Fruit fly (Drosophila melanogaster) Kc167 (cell line): ENCODE results near the gene Vps2.

ENCODE experiments used
- Myc ChIP-seq: fragments of >200 bp; optimal IDR thresholded peaks from 2 replicates; lab custom pipeline; 2017; ENCODE audit warnings: missing external identifiers
- Sin3A ChIP-seq: fragments of >200 bp; optimal IDR thresholded peaks from 2 replicates; lab custom pipeline; 2018; ENCODE audit warnings: missing external identifiers
- h ChIP-seq: fragments of >200 bp; optimal IDR thresholded peaks from 3 replicates; lab custom pipeline; 2018; ENCODE audit warnings: missing external identifiers
- insv ChIP-seq: fragments of >200 bp; optimal IDR thresholded peaks from 3 replicates; lab custom pipeline; 2018; ENCODE audit warnings: missing external identifiers
- psq ChIP-seq: fragments of >200 bp; optimal IDR thresholded peaks from 2 replicates; lab custom pipeline; 2017; ENCODE audit warnings: missing external identifiers
- ttk ChIP-seq: sonication (Bioruptor generic); optimal IDR thresholded peaks from 2 replicates; lab custom pipeline; 2017; ENCODE audit warnings: missing external identifiers

DNA sequence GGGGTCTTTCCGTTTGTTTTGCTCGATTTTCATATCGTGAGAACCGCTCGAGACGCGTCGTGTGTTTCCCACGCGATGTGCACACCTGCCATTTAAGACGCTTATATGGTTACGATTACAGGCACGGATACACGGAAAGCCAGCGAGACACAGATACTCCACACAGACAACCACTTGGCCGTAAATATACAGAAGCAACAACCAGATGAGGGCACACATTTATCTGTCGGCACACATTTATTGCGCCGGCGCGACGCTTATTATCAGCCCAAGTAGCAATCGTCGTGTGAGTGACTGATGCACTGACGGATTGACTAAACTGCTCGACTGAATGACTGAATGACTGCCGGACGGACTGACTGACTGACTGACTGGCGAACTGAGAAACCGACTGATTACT, 22.1 kb upstream of the Vps2 start:
- TF ChIP-seq psq (lab: Kevin White, UChicago) = no peak
- TF ChIP-seq h (lab: Kevin White, UChicago) = no peak
- TF ChIP-seq insv (lab: Kevin White, UChicago) = no peak
- no peak for TF ChIP-seq Sin3A (lab: Kevin White, UChicago)
- no peak for TF ChIP-seq ttk (lab: Kevin White, UChicago)
- no peak for TF ChIP-seq Myc (lab: Kevin White, UChicago)
